Worm (Caenorhabditis elegans) whole organism, late embryonic: ENCODE results near the gene prx-3.

ENCODE experiments used
- F13H6.1 ChIP-seq: sonication (generic microtip); optimal IDR thresholded peaks from 2 replicates; lab custom pipeline; 2016; ENCODE audit warnings: missing genetic modification characterization, missing compliant biosample characterization
- K09A11.1 ChIP-seq: sonication (generic microtip); optimal IDR thresholded peaks from 2 replicates; lab custom pipeline; 2017; ENCODE audit warnings: antibody characterized with exemption, mild to moderate bottlenecking, missing genetic modification characterization, missing compliant biosample characterization; ENCODE audit not compliant: insufficient read depth
- ama-1 ChIP-seq: fragments of 150-350 bp; optimal IDR thresholded peaks from 2 replicates; lab custom pipeline; 2014
- ceh-22 ChIP-seq: sonication (generic microtip); optimal IDR thresholded peaks from 2 replicates; lab custom pipeline; 2017; ENCODE audit warnings: missing biosample characterization, missing genetic modification characterization
- elt-2 ChIP-seq: sonication (generic microtip); optimal IDR thresholded peaks from 2 replicates; lab custom pipeline; 2016; ENCODE audit warnings: missing genetic modification reagents, missing genetic modification characterization, missing compliant biosample characterization
- ets-4 ChIP-seq: sonication (generic microtip); optimal IDR thresholded peaks from 2 replicates; lab custom pipeline; 2016; ENCODE audit warnings: missing genetic modification characterization, missing compliant biosample characterization
- fax-1 ChIP-seq: sonication (generic microtip); optimal IDR thresholded peaks from 2 replicates; lab custom pipeline; 2016; ENCODE audit warnings: missing genotype, missing genetic modification characterization, missing compliant biosample characterization
- hlh-13 ChIP-seq: fragments of 200-800 bp; sonication (Bioruptor generic); optimal IDR thresholded peaks from 2 replicates; lab custom pipeline; 2018; ENCODE audit warnings: mild to moderate bottlenecking, missing genetic modification characterization, missing compliant biosample characterization
- lin-11 ChIP-seq: fragments of 200-800 bp; sonication (Bioruptor generic); optimal IDR thresholded peaks from 2 replicates; lab custom pipeline; 2018; ENCODE audit warnings: mild to moderate bottlenecking, missing genetic modification characterization, missing compliant biosample characterization
- nfya-1 ChIP-seq: sonication (generic microtip); optimal IDR thresholded peaks from 2 replicates; lab custom pipeline; 2017; ENCODE audit warnings: missing genetic modification characterization, mild to moderate bottlenecking, missing compliant biosample characterization, antibody characterized with exemption, moderate library complexity
- pag-3 ChIP-seq: sonication (generic microtip); optimal IDR thresholded peaks from 2 replicates; lab custom pipeline; 2016; ENCODE audit warnings: missing compliant biosample characterization, missing genetic modification characterization, borderline replicate concordance
- pax-1 ChIP-seq: fragments of 150-350 bp; optimal IDR thresholded peaks from 2 replicates; lab custom pipeline; 2014; ENCODE audit warnings: missing biosample characterization, missing genetic modification characterization
- rnt-1 ChIP-seq: sonication (generic microtip); optimal IDR thresholded peaks from 2 replicates; lab custom pipeline; 2016; ENCODE audit warnings: missing genetic modification characterization, missing compliant biosample characterization
- unc-3 ChIP-seq, 2 experiments: fragments of 200-800 bp in 1 of 2; sonication (Bioruptor generic) in 1 of 2; sonication (generic microtip) in 1 of 2; conservative IDR thresholded peaks in 1 of 2; optimal IDR thresholded peaks in 1 of 2; 2 replicates each; pipeline versions ENCODE4 v1.3.6 to Lab custom; 2016 to 2022; ENCODE audit warnings: missing compliant biosample characterization in 2 of 2, missing genetic modification characterization in 2 of 2, missing genetic modification reagents in 1 of 2

ce11 chrX:6109288-6109770 is 3.4 kb downstream of the prx-3 start, which contains the start of gene kynu-1:
- TF ChIP-seq nfya-1 (tag; lab: Kevin White, UChicago) (no peak), ama-1 (lab: Kevin White, UChicago) (no peak), K09A11.1 (tag; lab: Kevin White, UChicago) (no peak), pag-3 (tag; lab: Kevin White, UChicago) (no peak), rnt-1 (tag; lab: Kevin White, UChicago) (no peak), hlh-13 (GFP tag; lab: Kevin White, UChicago) (no peak), ets-4 (tag; lab: Kevin White, UChicago) (no peak), elt-2 (tag; lab: Kevin White, UChicago) (peak; percentile 48), lin-11 (tag; lab: Kevin White, UChicago) (no peak), F13H6.1 (tag; lab: Kevin White, UChicago) (no peak), fax-1 (tag; lab: Kevin White, UChicago) (no peak), unc-3 (GFP tag; conservative IDR thresholded peaks at IDR 0.05; lab: Robert Waterston, UW) (no peak), unc-3 (tag; optimal IDR thresholded peaks at IDR 0.05; lab: Kevin White, UChicago) (no peak), pax-1 (tag; lab: Kevin White, UChicago) (no peak), ceh-22 (no peak)
